Fruit fly (Drosophila melanogaster): Measurements from ENCODE around the gene Rev1.

Rev1 gene

dm6 chr3L:640324-640974, 13.7 kb upstream of the Rev1 start (continued):
- TF ChIP-seq CG10431 (GFP tag; optimal IDR thresholded peaks at IDR 0.05) (peak; percentile 73), CG9727 (GFP tag; optimal IDR thresholded peaks at IDR 0.05) (peak; percentile 94), HLH54F (GFP tag; optimal IDR thresholded peaks at IDR 0.05) (peak; percentile 56), CG31388 (GFP tag; optimal IDR thresholded peaks at IDR 0.05) (peak; percentile 45), ftz-f1 (GFP tag; optimal IDR thresholded peaks at IDR 0.05) (no peak), tx (GFP tag; optimal IDR thresholded peaks at IDR 0.05) (peak; percentile 67), Elba2 (GFP tag; optimal IDR thresholded peaks at IDR 0.05) (peak; percentile 49), Fer2 (tag; optimal IDR thresholded peaks at IDR 0.05) (no peak), ATbp (GFP tag; optimal IDR thresholded peaks at IDR 0.05) (peak; percentile 83), CG2875 (GFP tag; optimal IDR thresholded peaks at IDR 0.05) (peak; percentile 83), tio (GFP tag; optimal IDR thresholded peaks at IDR 0.05) (peak; percentile 82), chn (GFP tag; optimal IDR thresholded peaks at IDR 0.05) (peak; percentile 62), gfzf (GFP tag; optimal IDR thresholded peaks at IDR 0.05) (no peak), HmgD (GFP tag; optimal IDR thresholded peaks at IDR 0.05) (peak; percentile 57), NC2β (GFP tag; optimal IDR thresholded peaks at IDR 0.05) (peak; percentile 81), CG18262 (tag; optimal IDR thresholded peaks at IDR 0.05) (peak; percentile 92), Jarid2 (GFP tag; optimal IDR thresholded peaks at IDR 0.05) (peak; percentile 56), CG16813 (GFP tag; IDR thresholded peaks at IDR 0.05; ENCODE audit: partially characterized antibody) (no peak), CG11696 (GFP tag; IDR thresholded peaks at IDR 0.05) (peak; percentile 47), pnt (GFP tag; optimal IDR thresholded peaks at IDR 0.05) (peak; percentile 84), D19A (tag; optimal IDR thresholded peaks at IDR 0.05) (peak; percentile 84), YL-1 (GFP tag; optimal IDR thresholded peaks at IDR 0.05) (peak; percentile 40), Med (GFP tag) (peak; percentile 96), Sox100B (GFP tag; optimal IDR thresholded peaks at IDR 0.05) (peak; percentile 82), Hr39 (optimal IDR thresholded peaks at IDR 0.05) (no peak), CG2116 (GFP tag; optimal IDR thresholded peaks at IDR 0.05) (peak; percentile 54), cas (GFP tag; IDR thresholded peaks at IDR 0.05) (peak; percentile 31; the same call in 1 of the 2 replicates), trem (tag; optimal IDR thresholded peaks at IDR 0.05) (peak; percentile 90), CG8281 (tag; optimal IDR thresholded peaks at IDR 0.05) (peak; percentile 62), E2f2 (GFP tag; IDR thresholded peaks at IDR 0.05) (peak; percentile 62), ttk (GFP tag; IDR thresholded peaks at IDR 0.05) (peak; percentile 75), Opbp (GFP tag; IDR thresholded peaks at IDR 0.05; ENCODE audit: partially characterized antibody) (no peak), CG12942 (GFP tag; optimal IDR thresholded peaks at IDR 0.05) (peak; percentile 68), CG6813 (GFP tag; optimal IDR thresholded peaks at IDR 0.05) (peak; percentile 81), CG14014 (GFP tag; IDR thresholded peaks at IDR 0.05) (peak; percentile 48), CG17802 (tag; optimal IDR thresholded peaks at IDR 0.05) (peak; percentile 30), NfI (GFP tag; optimal IDR thresholded peaks at IDR 0.05) (peak; percentile 76), mam (GFP tag; optimal IDR thresholded peaks at IDR 0.05) (peak; percentile 75), gcm (GFP tag; optimal IDR thresholded peaks at IDR 0.05) (peak; percentile 86), nmo (GFP tag; optimal IDR thresholded peaks at IDR 0.05) (peak; percentile 91), tgo (GFP tag; IDR thresholded peaks at IDR 0.05) (peak; percentile 71; the same call in 2 of the 3 replicates), CG4404 (GFP tag; IDR thresholded peaks at IDR 0.05) (peak; percentile 82), inv (GFP tag; IDR thresholded peaks at IDR 0.05; ENCODE audit: partially characterized antibody) (no peak), insv (GFP tag; optimal IDR thresholded peaks at IDR 0.05) (peak; percentile 22 to 42), Lhr (GFP tag; optimal IDR thresholded peaks at IDR 0.05) (peak; percentile 69), Optix (GFP tag; IDR thresholded peaks at IDR 0.05) (peak; percentile 78), CG4707 (GFP tag; optimal IDR thresholded peaks at IDR 0.05) (peak; percentile 33), eyg (GFP tag; optimal IDR thresholded peaks at IDR 0.05) (peak; percentile 68), CG5245 (GFP tag; optimal IDR thresholded peaks at IDR 0.05) (peak; percentile 79), her (GFP tag; optimal IDR thresholded peaks at IDR 0.05) (peak; percentile 86)
